Worm (Caenorhabditis elegans): Measurements from ENCODE around the gene bath-28.

bath-28 gene

ce11 chrII:3313442-3313841, 31.3 kb downstream of the bath-28 start, which contains the start of gene F39E9.6:
TSS of gene F39E9.6 (minus strand) at chrII:3313542.
- TF ChIP-seq him-1 (tag; optimal IDR thresholded peaks at IDR 0.05) (no peak), W03F9.2 (tag; optimal IDR thresholded peaks at IDR 0.05) (no peak), dao-5 (tag; optimal IDR thresholded peaks at IDR 0.05) (no peak)

- TF ChIP-seq dao-5 (tag; optimal IDR thresholded peaks at IDR 0.05) (no peak), him-1 (tag; optimal IDR thresholded peaks at IDR 0.05) (no peak), W03F9.2 (tag; optimal IDR thresholded peaks at IDR 0.05) (no peak)
These were observed 33.7 kb downstream of the bath-28 start for ce11 chrII:3310957-3311657.

- no peak for TF ChIP-seq W03F9.2 (tag; optimal IDR thresholded peaks at IDR 0.05)
- no peak for TF ChIP-seq dao-5 (tag; optimal IDR thresholded peaks at IDR 0.05)
- no peak for TF ChIP-seq him-1 (tag; optimal IDR thresholded peaks at IDR 0.05)
These were observed 41.2 kb downstream of the bath-28 start for ce11 chrII:3303582-3303981.

ce11 chrII:3299457-3299856, 45.3 kb downstream of the bath-28 start, which contains the start of gene btb-22:
TSS of gene btb-22 (plus strand) at chrII:3299757.
- TF ChIP-seq him-1 (tag; optimal IDR thresholded peaks at IDR 0.05), result no peak
- no peak for TF ChIP-seq dao-5 (tag; optimal IDR thresholded peaks at IDR 0.05)
- TF ChIP-seq W03F9.2 (tag; optimal IDR thresholded peaks at IDR 0.05), result no peak

ce11 chrII:3297914-3298313, 46.9 kb downstream of the bath-28 start, which contains the start of gene btb-18:
TSS of gene btb-18 (plus strand) at chrII:3298214.
- TF ChIP-seq W03F9.2 (tag; optimal IDR thresholded peaks at IDR 0.05), result no peak
- no peak for TF ChIP-seq dao-5 (tag; optimal IDR thresholded peaks at IDR 0.05)
- TF ChIP-seq him-1 (tag; optimal IDR thresholded peaks at IDR 0.05), result no peak

ce11 chrII:3296644-3297043, 48.1 kb downstream of the bath-28 start, which contains the start of gene btb-16:
TSS of gene btb-16 (plus strand) at chrII:3296883.
- no peak for TF ChIP-seq dao-5 (tag; optimal IDR thresholded peaks at IDR 0.05)
- TF ChIP-seq W03F9.2 (tag; optimal IDR thresholded peaks at IDR 0.05), result no peak
- no peak for TF ChIP-seq him-1 (tag; optimal IDR thresholded peaks at IDR 0.05)

- TF ChIP-seq him-1 (tag; optimal IDR thresholded peaks at IDR 0.05), result no peak
- TF ChIP-seq W03F9.2 (tag; optimal IDR thresholded peaks at IDR 0.05), result no peak
- no peak for TF ChIP-seq dao-5 (tag; optimal IDR thresholded peaks at IDR 0.05)
These were observed 49.6 kb downstream of the bath-28 start, which contains the start of gene btb-17 for ce11 chrII:3295193-3295592. TSS of gene btb-17 (plus strand) at chrII:3295405.
